In the genomic region with DNA sequence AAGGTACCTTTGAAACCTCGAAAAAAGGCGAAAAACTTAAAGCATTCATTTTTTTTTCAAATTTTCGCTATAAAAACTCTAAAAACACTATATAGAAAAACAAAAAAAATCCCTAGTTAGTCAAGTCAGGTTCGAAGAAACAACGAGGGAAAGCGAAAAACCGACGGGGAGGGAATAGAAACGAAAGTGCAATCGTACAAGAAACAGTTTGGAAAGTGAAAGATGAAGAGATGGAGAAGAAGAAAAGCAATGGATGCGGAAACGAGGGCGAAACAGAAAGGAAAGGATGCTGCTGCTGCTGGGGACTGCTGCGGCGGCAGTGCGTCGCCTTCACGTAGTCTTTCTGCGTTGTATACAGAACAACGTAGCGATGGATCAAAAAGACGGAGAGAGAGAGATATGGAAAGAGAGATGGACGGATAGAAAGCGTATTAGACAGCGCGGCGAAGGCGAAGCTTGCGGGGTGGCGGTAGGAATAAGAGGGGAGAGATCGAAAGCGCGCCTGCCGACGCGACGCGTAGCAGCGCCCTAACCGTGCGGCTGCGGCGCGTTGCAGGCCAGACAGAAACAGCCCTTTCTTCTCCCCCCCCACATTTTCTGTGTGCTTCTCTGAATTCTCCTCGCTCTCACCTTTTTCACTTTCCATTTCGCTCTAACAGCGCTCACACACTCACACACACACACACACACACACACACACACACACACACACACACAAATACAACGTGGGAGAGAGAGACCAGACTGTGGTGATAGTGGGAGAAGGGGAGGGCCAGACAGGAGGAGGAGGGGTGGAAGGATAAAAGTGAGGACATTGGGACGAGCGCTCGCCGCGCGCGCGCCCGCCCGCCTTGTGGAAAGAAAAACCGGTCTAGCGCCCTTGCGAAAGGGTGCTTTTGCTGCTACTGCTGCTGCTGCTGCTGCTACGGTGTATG, we compare ENCODE assay signal across 2 worm cellular contexts.
TF ChIP-seq lines count a peak whose summit lies in the region.

No protein-coding gene starts in this region.

TF ChIP-seq in whole organism, L4 larva, 104 proteins besides CTCF, POLR2A, EP300 and RAD21 (continued from another document):
- TF ChIP-seq mdl-1 (tag; optimal IDR thresholded peaks at IDR 0.05; lab: Kevin White, UChicago): peak; percentile 52 to 95
- TF ChIP-seq zip-2 (tag; optimal IDR thresholded peaks at IDR 0.05; lab: Kevin White, UChicago): no peak
- TF ChIP-seq F44E2.7 (GFP tag; IDR thresholded peaks at IDR 0.05; lab: Robert Waterston, UW): no peak
- no peak for TF ChIP-seq snpc-4 (tag; optimal IDR thresholded peaks at IDR 0.05; lab: Kevin White, UChicago)
- peak in 1 of 2 experiments; percentile 99 for TF ChIP-seq unc-62 (GFP tag; optimal IDR thresholded peaks at IDR 0.05 in 1 of 2; lab: Kevin White, UChicago)
- TF ChIP-seq unc-62 (tag; optimal IDR thresholded peaks at IDR 0.05; lab: Kevin White, UChicago): no peak
- TF ChIP-seq zip-11 (GFP tag; IDR thresholded peaks at IDR 0.05; lab: Robert Waterston, UW): no peak
- no peak for TF ChIP-seq egl-27 (tag; optimal IDR thresholded peaks at IDR 0.05; lab: Kevin White, UChicago)
- no peak for TF ChIP-seq ces-1 (GFP tag; optimal IDR thresholded peaks at IDR 0.05; lab: Kevin White, UChicago)
- no peak for TF ChIP-seq lin-29 (GFP tag; IDR thresholded peaks at IDR 0.05; lab: Robert Waterston, UW)
- TF ChIP-seq Y75B8A.6 (GFP tag; IDR thresholded peaks at IDR 0.05; lab: Robert Waterston, UW): no peak
- no peak for TF ChIP-seq ZK546.5 (tag; optimal IDR thresholded peaks at IDR 0.05; lab: Kevin White, UChicago)
- TF ChIP-seq hlh-11 (tag; optimal IDR thresholded peaks at IDR 0.05; lab: Kevin White, UChicago): peak; percentile 98
- peak in 1 of 2 experiments; percentile 77 for TF ChIP-seq hif-1 (tag; optimal IDR thresholded peaks at IDR 0.05; lab: Kevin White, UChicago)
- no peak for TF ChIP-seq lim-7 (GFP tag; IDR thresholded peaks at IDR 0.05; lab: Robert Waterston, UW)
- TF ChIP-seq madf-9 (GFP tag; conservative IDR thresholded peaks at IDR 0.05; lab: Robert Waterston, UW): peak; percentile 88
- TF ChIP-seq daf-12 (tag; optimal IDR thresholded peaks at IDR 0.05; lab: Kevin White, UChicago): no peak
- no peak for TF ChIP-seq nhr-76 (tag; optimal IDR thresholded peaks at IDR 0.05; lab: Kevin White, UChicago)
- TF ChIP-seq Y105C5A.15 (GFP tag; IDR thresholded peaks at IDR 0.05; lab: Robert Waterston, UW): no peak
- TF ChIP-seq nhr-25 (tag; optimal IDR thresholded peaks at IDR 0.05; lab: Kevin White, UChicago; ENCODE audit: borderline replicate concordance, insufficient read depth): peak; percentile 85
- peak; percentile 82 for TF ChIP-seq dmd-6 (GFP tag; IDR thresholded peaks at IDR 0.05; lab: Robert Waterston, UW)
- TF ChIP-seq D1046.2 (GFP tag; IDR thresholded peaks at IDR 0.05; lab: Robert Waterston, UW): no peak
- TF ChIP-seq daf-16 (GFP tag; optimal IDR thresholded peaks at IDR 0.05; lab: Kevin White, UChicago): peak in 1 of 2 experiments; percentile 75
- peak; percentile 78 for TF ChIP-seq daf-16 (tag; optimal IDR thresholded peaks at IDR 0.05; lab: Kevin White, UChicago)
- no peak for TF ChIP-seq unc-130 (GFP tag; optimal IDR thresholded peaks at IDR 0.05; lab: Kevin White, UChicago)
- no peak for TF ChIP-seq aly-2 (tag; optimal IDR thresholded peaks at IDR 0.05; lab: Kevin White, UChicago)
- TF ChIP-seq nhr-77 (tag; optimal IDR thresholded peaks at IDR 0.05; lab: Kevin White, UChicago): peak; percentile 87
- TF ChIP-seq spr-3 (GFP tag; optimal IDR thresholded peaks at IDR 0.05; lab: Kevin White, UChicago): peak; percentile 52
- no peak for TF ChIP-seq lin-15B (tag; optimal IDR thresholded peaks at IDR 0.05; lab: Kevin White, UChicago)
- no peak for TF ChIP-seq zfp-2 (tag; optimal IDR thresholded peaks at IDR 0.05; lab: Kevin White, UChicago)
- 0 out of 2 replicates have a peak, but pooled peaks have one; percentile 46 for TF ChIP-seq saeg-2 (GFP tag; IDR thresholded peaks at IDR 0.05; lab: Robert Waterston, UW)
- no peak for TF ChIP-seq ZK337.2 (GFP tag; IDR thresholded peaks at IDR 0.05; lab: Robert Waterston, UW)
- peak; percentile 90 for TF ChIP-seq lin-13 (GFP tag; optimal IDR thresholded peaks at IDR 0.05; lab: Kevin White, UChicago)
- no peak for TF ChIP-seq skn-1 (tag; optimal IDR thresholded peaks at IDR 0.05; lab: Kevin White, UChicago)
- TF ChIP-seq mep-1 (tag; optimal IDR thresholded peaks at IDR 0.05; lab: Kevin White, UChicago): peak; percentile 95
- TF ChIP-seq ceh-62 (tag; optimal IDR thresholded peaks at IDR 0.05; lab: Kevin White, UChicago): no peak
- TF ChIP-seq nhr-11 (tag; optimal IDR thresholded peaks at IDR 0.05; lab: Kevin White, UChicago): peak; percentile 87
- no peak for TF ChIP-seq F26F4.8 (GFP tag; conservative IDR thresholded peaks at IDR 0.05; lab: Robert Waterston, UW)
- peak; percentile 89 for TF ChIP-seq nhr-102 (tag; optimal IDR thresholded peaks at IDR 0.05; lab: Kevin White, UChicago)
- 0 out of 2 replicates have a peak, but pooled peaks have one; percentile 44 for TF ChIP-seq zfp-3 (GFP tag; conservative IDR thresholded peaks at IDR 0.05; lab: Robert Waterston, UW)
- TF ChIP-seq Y48G9A.11 (GFP tag; IDR thresholded peaks at IDR 0.05; lab: Robert Waterston, UW): no peak
- no peak for TF ChIP-seq nhr-111 (GFP tag; optimal IDR thresholded peaks at IDR 0.05; lab: Kevin White, UChicago)
- TF ChIP-seq rbr-2 (tag; optimal IDR thresholded peaks at IDR 0.05; lab: Kevin White, UChicago): peak; percentile 75
- peak; percentile 70 for TF ChIP-seq mes-2 (tag; optimal IDR thresholded peaks at IDR 0.05; lab: Kevin White, UChicago; ENCODE audit: poor library complexity, severe bottlenecking)
- TF ChIP-seq tra-1 (GFP tag; IDR thresholded peaks at IDR 0.05; lab: Robert Waterston, UW): peak; percentile 64; the same call in 1 of the 2 replicates
- TF ChIP-seq duxl-1 (tag; optimal IDR thresholded peaks at IDR 0.05; lab: Kevin White, UChicago; ENCODE audit: poor library complexity): no peak
- TF ChIP-seq cey-2 (tag; optimal IDR thresholded peaks at IDR 0.05; lab: Kevin White, UChicago; ENCODE audit: borderline replicate concordance, insufficient read depth): no peak
- TF ChIP-seq ama-1 (optimal IDR thresholded peaks at IDR 0.05; lab: Kevin White, UChicago): no peak
- peak; percentile 42 for TF ChIP-seq lin-38 (GFP tag; IDR thresholded peaks at IDR 0.05; lab: Robert Waterston, UW)
- TF ChIP-seq ceh-32 (tag; optimal IDR thresholded peaks at IDR 0.05; lab: Kevin White, UChicago; ENCODE audit: poor library complexity): no peak
- no peak for TF ChIP-seq T20F7.1 (GFP tag; optimal IDR thresholded peaks at IDR 0.05; lab: Kevin White, UChicago)
- TF ChIP-seq dmd-9 (GFP tag; IDR thresholded peaks at IDR 0.05; lab: Robert Waterston, UW): no peak

TF ChIP-seq in whole organism, late embryonic, 69 proteins besides CTCF, POLR2A, EP300 and RAD21 (continued from another document):
- TF ChIP-seq pqm-1 (tag; optimal IDR thresholded peaks at IDR 0.05; lab: Kevin White, UChicago): no peak
- no peak for TF ChIP-seq hlh-6 (tag; optimal IDR thresholded peaks at IDR 0.05; lab: Kevin White, UChicago)
- TF ChIP-seq C08G9.2 (tag; optimal IDR thresholded peaks at IDR 0.05; lab: Kevin White, UChicago): peak; percentile 45
- TF ChIP-seq ceh-19 (GFP tag; optimal IDR thresholded peaks at IDR 0.05; lab: Kevin White, UChicago): peak; percentile 82
- peak; percentile 52 for TF ChIP-seq elt-2 (tag; optimal IDR thresholded peaks at IDR 0.05; lab: Kevin White, UChicago)
